Fruit fly (Drosophila melanogaster): ENCODE measurements around the gene Myb.

The Myb gene

dm6 chrX:15867863-15868262 lies 10.2 kb upstream of the Myb start, which contains the start of gene Gapdh2 (continued):
- TF ChIP-seq bsh (GFP tag; optimal IDR thresholded peaks at IDR 0.05): peak; percentile 98 to 100
- peak; percentile 96 for TF ChIP-seq CG9437 (GFP tag; optimal IDR thresholded peaks at IDR 0.05)
- TF ChIP-seq vfl (GFP tag; optimal IDR thresholded peaks at IDR 0.05): peak; percentile 98
- peak; percentile 100 for TF ChIP-seq CG7556 (GFP tag; optimal IDR thresholded peaks at IDR 0.05)
- TF ChIP-seq twi (tag; optimal IDR thresholded peaks at IDR 0.05): peak; percentile 96
- peak; percentile 97 for TF ChIP-seq mam (GFP tag; optimal IDR thresholded peaks at IDR 0.05)
- TF ChIP-seq her (GFP tag; optimal IDR thresholded peaks at IDR 0.05): peak; percentile 94
- peak; percentile 95 for TF ChIP-seq CG7786 (GFP tag; optimal IDR thresholded peaks at IDR 0.05)
- TF ChIP-seq Lhr (GFP tag; optimal IDR thresholded peaks at IDR 0.05): peak; percentile 94
- peak; percentile 93 for TF ChIP-seq CG8944 (GFP tag; optimal IDR thresholded peaks at IDR 0.05)
- TF ChIP-seq CG31365 (tag; optimal IDR thresholded peaks at IDR 0.05): peak; percentile 96
- peak; percentile 99 for TF ChIP-seq CG9817 (tag; optimal IDR thresholded peaks at IDR 0.05)
- peak; percentile 81 for TF ChIP-seq CTCF (GFP tag; optimal IDR thresholded peaks at IDR 0.05)
- peak; percentile 98 for TF ChIP-seq ttk (GFP tag; IDR thresholded peaks at IDR 0.05)
- no peak for TF ChIP-seq Opbp (GFP tag; IDR thresholded peaks at IDR 0.05; ENCODE audit: partially characterized antibody)
- TF ChIP-seq CG5180 (GFP tag; optimal IDR thresholded peaks at IDR 0.05): peak; percentile 95
- TF ChIP-seq kay (GFP tag; optimal IDR thresholded peaks at IDR 0.05): peak; percentile 97
- no peak for TF ChIP-seq inv (GFP tag; IDR thresholded peaks at IDR 0.05; ENCODE audit: partially characterized antibody)
- TF ChIP-seq CG3995 (GFP tag; optimal IDR thresholded peaks at IDR 0.05): peak; percentile 87
- peak; percentile 86 for TF ChIP-seq ftz-f1 (GFP tag; optimal IDR thresholded peaks at IDR 0.05)
- TF ChIP-seq D (optimal IDR thresholded peaks at IDR 0.05): no peak
- TF ChIP-seq D (GFP tag; optimal IDR thresholded peaks at IDR 0.05): peak; percentile 98
- no peak; the same call in 1 of the 2 replicates for TF ChIP-seq dati (GFP tag; IDR thresholded peaks at IDR 0.05)
- TF ChIP-seq HHEX (GFP tag; optimal IDR thresholded peaks at IDR 0.05): peak; percentile 100
- no peak for TF ChIP-seq zen2 (GFP tag; IDR thresholded peaks at IDR 0.05; ENCODE audit: partially characterized antibody)
- peak; percentile 98 for TF ChIP-seq CG10462 (GFP tag; optimal IDR thresholded peaks at IDR 0.05)
- peak; percentile 99 for TF ChIP-seq gsb-n (tag; optimal IDR thresholded peaks at IDR 0.05)
- peak; percentile 99 for TF ChIP-seq Awh (GFP tag; IDR thresholded peaks at IDR 0.05)
- peak; percentile 94 for TF ChIP-seq Hmx (GFP tag; optimal IDR thresholded peaks at IDR 0.05)
- peak in 1 of 2 experiments; percentile 57 for TF ChIP-seq tll (GFP tag; optimal IDR thresholded peaks at IDR 0.05)
- TF ChIP-seq Tbp (GFP tag; optimal IDR thresholded peaks at IDR 0.05): no peak
- peak; percentile 93 for TF ChIP-seq CG18011 (GFP tag; optimal IDR thresholded peaks at IDR 0.05)
- peak; percentile 90 for TF ChIP-seq CG33557 (GFP tag; optimal IDR thresholded peaks at IDR 0.05)
- TF ChIP-seq CG14965 (GFP tag; optimal IDR thresholded peaks at IDR 0.05; ENCODE audit: borderline replicate concordance): peak; percentile 76
- peak; percentile 100 for TF ChIP-seq abd-A (tag; optimal IDR thresholded peaks at IDR 0.05)
- TF ChIP-seq z (GFP tag; IDR thresholded peaks at IDR 0.05): peak; percentile 76
- peak; percentile 100 for TF ChIP-seq sug (tag; optimal IDR thresholded peaks at IDR 0.05)
- TF ChIP-seq ken (GFP tag; IDR thresholded peaks at IDR 0.05): peak; percentile 98; the same call in 2 of the 3 replicates
- peak; percentile 93 for TF ChIP-seq sima (GFP tag; optimal IDR thresholded peaks at IDR 0.05)
- TF ChIP-seq E2f2 (GFP tag; IDR thresholded peaks at IDR 0.05): peak; percentile 92
- peak; percentile 89 for TF ChIP-seq Antp (GFP tag; optimal IDR thresholded peaks at IDR 0.05)
- peak; percentile 100 for TF ChIP-seq CG18599 (GFP tag; optimal IDR thresholded peaks at IDR 0.05)
- no peak for TF ChIP-seq dan (GFP tag; IDR thresholded peaks at IDR 0.05)
- peak; percentile 100 for TF ChIP-seq CG13894 (tag; optimal IDR thresholded peaks at IDR 0.05)
- 0 out of 2 replicates have a peak, but pooled peaks have one; percentile 9 for TF ChIP-seq Bgb (GFP tag; IDR thresholded peaks at IDR 0.05; ENCODE audit: partially characterized antibody)
- peak; percentile 99 for TF ChIP-seq CG14441 (GFP tag; IDR thresholded peaks at IDR 0.05)
- no peak for TF ChIP-seq hth (optimal IDR thresholded peaks at IDR 0.05)
- no peak for TF ChIP-seq fru (optimal IDR thresholded peaks at IDR 0.05)
- TF ChIP-seq CG3065 (GFP tag; optimal IDR thresholded peaks at IDR 0.05): peak; percentile 91
- peak; percentile 97 for TF ChIP-seq CG1603 (tag; optimal IDR thresholded peaks at IDR 0.05)
- TF ChIP-seq CG17361 (GFP tag; IDR thresholded peaks at IDR 0.05): peak; percentile 99
